Fruit fly (Drosophila melanogaster) whole organism, prepupa: ENCODE results near the gene CG12992.

ENCODE experiments used
- CG10669 ChIP-seq: fragments of 200-800 bp; sonication (Bioruptor generic); optimal IDR thresholded peaks from 3 replicates; lab custom pipeline; 2018; ENCODE audit warnings: missing biosample characterization, mild to moderate bottlenecking, missing genetic modification characterization, moderate library complexity
- CG11294 ChIP-seq: fragments of 200-800 bp; sonication (Bioruptor generic); IDR thresholded peaks from 2 replicates; pipeline ENCODE4 v1.3.6; 2022; ENCODE audit warnings: missing biosample characterization, missing genetic modification characterization
- CG15336 ChIP-seq: fragments of 200-800 bp; sonication (Bioruptor generic); IDR thresholded peaks from 2 replicates; pipeline ENCODE4 v1.3.6; 2022; ENCODE audit warnings: missing biosample characterization, missing genetic modification characterization
- CG16779 ChIP-seq: fragments of 200-800 bp; sonication (Bioruptor generic); optimal IDR thresholded peaks from 3 replicates; lab custom pipeline; 2017; ENCODE audit warnings: missing biosample characterization, mild to moderate bottlenecking, missing genetic modification characterization
- CG3032 ChIP-seq: fragments of 200-800 bp; optimal IDR thresholded peaks from 2 replicates; lab custom pipeline; 2019; ENCODE audit warnings: missing biosample characterization, mild to moderate bottlenecking, missing genetic modification characterization, moderate library complexity
- CG31627 ChIP-seq: fragments of 200-800 bp; sonication (Bioruptor generic); optimal IDR thresholded peaks from 3 replicates; lab custom pipeline; 2016; ENCODE audit warnings: missing biosample characterization, missing genetic modification characterization
- CG32006 ChIP-seq: fragments of 200-800 bp; sonication (Bioruptor generic); optimal IDR thresholded peaks from 3 replicates; lab custom pipeline; 2017; ENCODE audit warnings: missing biosample characterization, mild to moderate bottlenecking, missing genetic modification characterization
- CG34406 ChIP-seq: fragments of 200-800 bp; sonication (Bioruptor generic); optimal IDR thresholded peaks from 3 replicates; lab custom pipeline; 2016; ENCODE audit warnings: missing biosample characterization, missing genetic modification characterization
- CG3919 ChIP-seq: fragments of 200-800 bp; sonication (Bioruptor generic); optimal IDR thresholded peaks from 3 replicates; lab custom pipeline; 2016; ENCODE audit warnings: missing biosample characterization, missing genetic modification characterization
- CG4318 ChIP-seq: fragments of 200-800 bp; sonication (Bioruptor generic); optimal IDR thresholded peaks from 3 replicates; lab custom pipeline; 2017; ENCODE audit warnings: missing biosample characterization, mild to moderate bottlenecking, missing genetic modification characterization
- CG6163 ChIP-seq: fragments of 200-800 bp; sonication (Bioruptor generic); IDR thresholded peaks from 3 replicates; pipeline ENCODE4 v1.3.6; 2022; ENCODE audit warnings: missing biosample characterization, missing genetic modification characterization
- CG6808 ChIP-seq: fragments of 200-800 bp; sonication (Bioruptor generic); optimal IDR thresholded peaks from 3 replicates; lab custom pipeline; 2017; ENCODE audit warnings: missing biosample characterization, missing genetic modification characterization, mild to moderate bottlenecking, moderate library complexity, missing genetic modification reagents
- CG7368 ChIP-seq: fragments of 200-800 bp; sonication (Bioruptor generic); optimal IDR thresholded peaks from 3 replicates; lab custom pipeline; 2016; ENCODE audit warnings: missing biosample characterization, missing genetic modification characterization
- CG8119 ChIP-seq: fragments of 200-800 bp; sonication (Bioruptor generic); IDR thresholded peaks from 3 replicates; pipeline ENCODE4 v1.3.6; 2022; ENCODE audit warnings: missing biosample characterization, missing genetic modification characterization
- CG8319 ChIP-seq: fragments of 200-800 bp; sonication (Bioruptor generic); optimal IDR thresholded peaks from 3 replicates; lab custom pipeline; 2016; ENCODE audit warnings: missing biosample characterization, missing genetic modification characterization
- CG8632 ChIP-seq: fragments of 200-800 bp; sonication (Bioruptor generic); optimal IDR thresholded peaks from 3 replicates; lab custom pipeline; 2016; ENCODE audit warnings: missing biosample characterization, missing genetic modification characterization
- CG9139 ChIP-seq: fragments of 200-800 bp; sonication (Bioruptor generic); optimal IDR thresholded peaks from 3 replicates; lab custom pipeline; 2017; ENCODE audit warnings: missing biosample characterization, mild to moderate bottlenecking, missing genetic modification characterization
- Eip78C ChIP-seq: fragments of 200-800 bp; sonication (Bioruptor generic); peaks from one replicate; lab custom pipeline; 2016; ENCODE audit warnings: missing biosample characterization, missing genetic modification characterization
- Eip93F ChIP-seq: fragments of 200-800 bp; sonication (Bioruptor generic); optimal IDR thresholded peaks from 2 replicates; lab custom pipeline; 2016; ENCODE audit warnings: missing biosample characterization, mild to moderate bottlenecking, missing genetic modification characterization
- Ets96B ChIP-seq: fragments of 200-800 bp; optimal IDR thresholded peaks from 2 replicates; lab custom pipeline; 2019; ENCODE audit warnings: missing biosample characterization, mild to moderate bottlenecking, missing genetic modification characterization, moderate library complexity
- Hr38 ChIP-seq: sonication (Bioruptor generic); optimal IDR thresholded peaks from 2 replicates; lab custom pipeline; 2016; ENCODE audit warnings: missing biosample characterization, missing genetic modification characterization
- Hr39 ChIP-seq: fragments of 200-800 bp; sonication (Bioruptor generic); optimal IDR thresholded peaks from 2 replicates; lab custom pipeline; 2016; ENCODE audit warnings: missing biosample characterization, missing genetic modification characterization
- Hr4 ChIP-seq: fragments of 200-800 bp; sonication (Bioruptor generic); optimal IDR thresholded peaks from 3 replicates; lab custom pipeline; 2016; ENCODE audit warnings: missing biosample characterization, missing genetic modification characterization
- Lpt ChIP-seq: fragments of 200-800 bp; sonication (Bioruptor generic); optimal IDR thresholded peaks from 3 replicates; lab custom pipeline; 2016; ENCODE audit warnings: missing biosample characterization, missing genetic modification characterization
- OdsH ChIP-seq: fragments of 200-800 bp; sonication (Bioruptor generic); optimal IDR thresholded peaks from 3 replicates; lab custom pipeline; 2016; ENCODE audit warnings: missing biosample characterization, missing genetic modification characterization
- Smox ChIP-seq: fragments of 200-800 bp; sonication (Bioruptor generic); optimal IDR thresholded peaks from 3 replicates; lab custom pipeline; 2016; ENCODE audit warnings: missing biosample characterization, missing genetic modification characterization
- Sox102F ChIP-seq: fragments of 200-800 bp; sonication (Bioruptor generic); optimal IDR thresholded peaks from 2 replicates; lab custom pipeline; 2016; ENCODE audit warnings: missing biosample characterization, mild to moderate bottlenecking, missing genetic modification characterization
- Sox14 ChIP-seq: fragments of 200-800 bp; sonication (Bioruptor generic); optimal IDR thresholded peaks from 3 replicates; lab custom pipeline; 2016; ENCODE audit warnings: missing biosample characterization, missing genetic modification characterization
- Sox15 ChIP-seq: fragments of 200-800 bp; sonication (Bioruptor generic); optimal IDR thresholded peaks from 3 replicates; lab custom pipeline; 2016; ENCODE audit warnings: missing biosample characterization, missing genetic modification characterization
- acj6 ChIP-seq: fragments of 200-800 bp; sonication (Bioruptor generic); optimal IDR thresholded peaks from 3 replicates; lab custom pipeline; 2016; ENCODE audit warnings: missing biosample characterization, missing genetic modification characterization
- cyc ChIP-seq: fragments of 200-800 bp; sonication (Bioruptor generic); optimal IDR thresholded peaks from 3 replicates; lab custom pipeline; 2016; ENCODE audit warnings: missing biosample characterization, missing genetic modification characterization
- dsx ChIP-seq: fragments of 200-800 bp; optimal IDR thresholded peaks from 3 replicates; lab custom pipeline; 2019; ENCODE audit warnings: missing biosample characterization, mild to moderate bottlenecking, missing genetic modification characterization, moderate library complexity; ENCODE audit not compliant: poor library complexity, severe bottlenecking
- eg ChIP-seq: fragments of 200-800 bp; sonication (Bioruptor generic); IDR thresholded peaks from 3 replicates; pipeline ENCODE4 v1.3.6; 2022; ENCODE audit warnings: missing biosample characterization, missing genetic modification characterization
- fd59A ChIP-seq: fragments of 200-800 bp; sonication (Bioruptor generic); optimal IDR thresholded peaks from 2 replicates; lab custom pipeline; 2017; ENCODE audit warnings: missing biosample characterization, mild to moderate bottlenecking, missing genetic modification characterization, missing genetic modification reagents
- fkh ChIP-seq: fragments of 200-800 bp; sonication (Bioruptor generic); optimal IDR thresholded peaks from 3 replicates; lab custom pipeline; 2017; ENCODE audit warnings: missing biosample characterization, mild to moderate bottlenecking, missing genetic modification characterization, moderate library complexity
- lz ChIP-seq: fragments of 200-800 bp; sonication (Bioruptor generic); optimal IDR thresholded peaks from 3 replicates; lab custom pipeline; 2016; ENCODE audit warnings: missing biosample characterization, missing genetic modification characterization
- pdm3 ChIP-seq: fragments of 200-800 bp; sonication (Bioruptor generic); optimal IDR thresholded peaks from 3 replicates; lab custom pipeline; 2016; ENCODE audit warnings: missing biosample characterization, missing genetic modification characterization
- salr ChIP-seq, 2 experiments: fragments of 200-800 bp; sonication (Bioruptor generic); optimal IDR thresholded peaks; 3 replicates each; lab custom pipeline; 2016 to 2018; ENCODE audit warnings: missing biosample characterization in 2 of 2, missing genetic modification characterization in 2 of 2, mild to moderate bottlenecking in 1 of 2
- spab ChIP-seq: fragments of 200-800 bp; sonication (Bioruptor generic); optimal IDR thresholded peaks from 2 replicates; lab custom pipeline; 2017; ENCODE audit warnings: missing biosample characterization, mild to moderate bottlenecking, missing genetic modification characterization, missing genetic modification reagents
- ss ChIP-seq, 2 experiments: fragments of 200-800 bp; sonication (Bioruptor generic); optimal IDR thresholded peaks; 2 replicates in 1 of 2; 3 replicates in 1 of 2; lab custom pipeline; 2017 to 2018; ENCODE audit warnings: mild to moderate bottlenecking in 2 of 2, missing biosample characterization in 2 of 2, missing genetic modification characterization in 2 of 2, moderate library complexity in 1 of 2
- svp ChIP-seq: fragments of 200-800 bp; sonication (Bioruptor generic); peaks from one replicate; lab custom pipeline; 2016; ENCODE audit warnings: missing biosample characterization, missing genetic modification characterization
- topi ChIP-seq: fragments of 200-800 bp; sonication (Bioruptor generic); optimal IDR thresholded peaks from 3 replicates; lab custom pipeline; 2016; ENCODE audit warnings: missing biosample characterization, missing genetic modification characterization

The CG12992 gene

DNA sequence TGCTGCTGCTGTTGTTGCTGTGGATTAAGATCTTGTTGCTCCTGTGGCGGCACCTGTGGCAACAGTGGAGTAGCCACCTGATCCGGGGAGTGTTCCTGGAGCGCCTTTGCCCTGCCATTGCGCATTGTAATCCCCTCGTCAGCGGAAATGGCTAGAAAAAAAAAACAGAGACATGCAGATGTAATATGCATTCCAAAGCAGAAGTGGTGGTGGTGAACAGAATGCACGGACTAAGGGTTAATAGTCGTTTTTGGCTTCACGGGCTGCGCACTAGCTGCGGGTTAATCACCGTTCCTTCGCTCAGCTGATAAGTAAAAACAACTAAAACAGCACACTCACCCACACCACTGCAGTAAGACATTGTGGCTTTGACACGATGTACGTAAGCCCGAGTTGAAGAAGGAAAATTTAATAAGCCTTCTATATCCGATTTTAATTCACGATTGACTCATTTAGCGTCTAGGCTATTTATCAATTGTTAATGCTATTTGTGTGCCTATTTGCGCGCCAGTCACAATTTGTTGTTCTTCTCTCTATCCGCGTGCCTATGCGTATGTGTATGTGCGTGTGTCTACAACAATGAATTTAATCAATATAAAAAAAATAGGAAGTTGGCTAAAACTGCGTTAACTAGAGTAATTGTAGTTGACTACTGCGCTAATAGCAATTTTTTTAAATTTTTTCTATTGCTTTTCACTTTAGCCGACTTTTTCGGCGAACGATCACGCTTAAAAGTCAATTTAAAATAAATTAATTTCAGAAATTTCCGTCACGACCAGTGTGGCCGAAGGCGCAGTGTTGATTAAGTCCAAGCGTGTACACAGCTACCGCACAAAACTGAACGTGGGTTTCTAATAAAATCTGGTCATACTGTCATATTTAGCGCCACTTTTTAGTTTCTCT lies 38.7 kb downstream of the CG12992 start, which contains the start of gene stas (continued):
- no peak for TF ChIP-seq Sox102F (GFP tag; lab: Kevin White, UChicago)
- no peak for TF ChIP-seq cyc (GFP tag; lab: Kevin White, UChicago)
- no peak for TF ChIP-seq eg
- no peak for TF ChIP-seq CG10669 (GFP tag; lab: Kevin White, UChicago)
- peak; percentile 8 for TF ChIP-seq topi (GFP tag; lab: Kevin White, UChicago)
- TF ChIP-seq CG32006 (GFP tag; lab: Kevin White, UChicago) = no peak
- no peak for TF ChIP-seq CG7368 (GFP tag; lab: Kevin White, UChicago)
- no peak for TF ChIP-seq CG6808 (GFP tag; lab: Kevin White, UChicago)
- TF ChIP-seq OdsH (GFP tag; lab: Kevin White, UChicago) = no peak

DNA sequence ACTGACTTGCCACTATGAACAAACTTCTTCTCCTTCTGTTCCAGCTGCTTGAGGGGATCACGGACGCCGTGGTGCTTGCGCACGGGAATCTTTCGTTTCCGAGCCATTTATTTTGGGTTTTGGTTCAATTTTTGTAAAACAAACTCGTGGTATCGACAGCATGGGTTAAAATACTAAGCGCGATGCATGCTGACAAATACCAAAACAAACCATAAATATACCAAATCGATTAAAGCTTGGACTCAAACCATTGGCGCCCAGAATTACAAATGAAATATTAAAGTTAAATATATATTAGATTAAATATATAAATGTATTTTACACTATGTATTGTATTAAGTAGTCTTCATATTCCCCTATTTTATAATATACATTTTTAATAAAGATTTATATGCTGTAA lies 40.7 kb downstream of the CG12992 start, which contains the start of gene CG8326:
Gene CG8326, minus strand, starts transcription at position 176 of the 400 bp plus-strand sequence.
- TF ChIP-seq CG7368 (GFP tag; lab: Kevin White, UChicago) (no peak), salr (GFP tag; optimal IDR thresholded peaks at IDR 0.05; lab: Kevin White, UChicago) (no peak), CG3919 (GFP tag; lab: Kevin White, UChicago) (no peak), CG9139 (no peak), eg (no peak), Eip93F (no peak), fd59A (no peak), dsx (GFP tag; lab: Kevin White, UChicago) (no peak), fkh (GFP tag; lab: Kevin White, UChicago) (no peak), CG8632 (GFP tag; lab: Kevin White, UChicago) (no peak), CG15336 (GFP tag; lab: Robert Waterston, UW) (no peak), CG8319 (GFP tag; lab: Kevin White, UChicago) (no peak), Sox102F (GFP tag; lab: Kevin White, UChicago) (no peak), Hr39 (no peak), Lpt (GFP tag; lab: Kevin White, UChicago) (no peak), svp (no peak), CG4318 (GFP tag; lab: Kevin White, UChicago) (no peak), CG16779 (tag; lab: Kevin White, UChicago) (no peak)
- TF ChIP-seq, all 60 proteins: peak for 0

dm6 chrX:17631996-17632612 lies 43.4 kb downstream of the CG12992 start, which contains the start of the genes corolla and ND-24:
TSS of gene corolla (minus strand) at chrX:17632047.
TSS of gene ND-24 (plus strand) at chrX:17632089.
- TF ChIP-seq CG4318 (GFP tag; lab: Kevin White, UChicago) (no peak), Hr38 (GFP tag; lab: Kevin White, UChicago) (no peak), dsx (GFP tag; lab: Kevin White, UChicago) (peak; percentile 15), Sox14 (GFP tag; lab: Kevin White, UChicago) (peak; percentile 71), Lpt (GFP tag; lab: Kevin White, UChicago) (peak; percentile 52), CG8632 (GFP tag; lab: Kevin White, UChicago) (peak; percentile 44), CG8119 (GFP tag; lab: Robert Waterston, UW) (peak; percentile 45; the same call in 1 of the 3 replicates), Eip93F (no peak), Ets96B (tag; lab: Kevin White, UChicago) (peak; percentile 49), CG10669 (GFP tag; lab: Kevin White, UChicago) (no peak), Eip78C (GFP tag; lab: Kevin White, UChicago) (peak; percentile 89), Sox15 (GFP tag; lab: Kevin White, UChicago) (peak; percentile 32), ss (GFP tag; optimal IDR thresholded peaks at IDR 0.05; lab: Kevin White, UChicago) (no peak), Hr39 (no peak), fkh (GFP tag; lab: Kevin White, UChicago) (no peak), CG31627 (peak; percentile 81), spab (GFP tag; lab: Kevin White, UChicago) (no peak), CG3032 (tag; lab: Kevin White, UChicago) (peak; percentile 51), lz (GFP tag; lab: Kevin White, UChicago) (peak; percentile 85), OdsH (GFP tag; lab: Kevin White, UChicago) (peak; percentile 73), CG9139 (no peak), salr (GFP tag; optimal IDR thresholded peaks at IDR 0.05; lab: Kevin White, UChicago) (peak in 1 of 2 experiments; percentile 70), cyc (GFP tag; lab: Kevin White, UChicago) (peak; percentile 82), CG6163 (peak; percentile 80), CG16779 (tag; lab: Kevin White, UChicago) (no peak), Hr4 (peak; percentile 80), CG15336 (GFP tag; lab: Robert Waterston, UW) (peak; percentile 61), acj6 (GFP tag; lab: Kevin White, UChicago) (peak; percentile 72), Smox (GFP tag; lab: Kevin White, UChicago) (no peak), CG11294 (GFP tag; lab: Robert Waterston, UW) (peak; percentile 43; the same call in 1 of the 2 replicates), CG34406 (GFP tag; lab: Kevin White, UChicago) (peak; percentile 44), pdm3 (GFP tag; lab: Kevin White, UChicago) (no peak)
